Worm (Caenorhabditis elegans) whole organism, L1 larva: ENCODE results near the gene rpac-40.
A peak's percentile ranks its signal among the peaks of the same experiment; 100 is the strongest.

Source experiments
- aly-2 ChIP-seq: fragments of 150-350 bp; optimal IDR thresholded peaks from 2 replicates; lab custom pipeline; 2014; ENCODE audit warnings: missing biosample characterization, missing genetic modification characterization
- ama-1 ChIP-seq: fragments of 150-350 bp; optimal IDR thresholded peaks from 2 replicates; lab custom pipeline; 2014
- elt-2 ChIP-seq: sonication (generic microtip); optimal IDR thresholded peaks from 2 replicates; lab custom pipeline; 2016; ENCODE audit warnings: missing genetic modification characterization, mild to moderate bottlenecking, inconsistent platforms, missing compliant biosample characterization, missing genetic modification reagents
- mab-9 ChIP-seq: fragments of 200-800 bp; sonication (Bioruptor generic); IDR thresholded peaks from 2 replicates; pipeline ENCODE4 v1.3.6; 2022; ENCODE audit warnings: missing genetic modification reagents, missing genetic modification characterization, missing compliant biosample characterization
- nhr-20 ChIP-seq: sonication (generic microtip); optimal IDR thresholded peaks from 2 replicates; lab custom pipeline; 2016; ENCODE audit warnings: mild to moderate bottlenecking, missing genetic modification characterization, missing compliant biosample characterization
- nhr-237 ChIP-seq: fragments of 150-350 bp; optimal IDR thresholded peaks from 2 replicates; lab custom pipeline; 2014; ENCODE audit warnings: missing biosample characterization, missing genetic modification characterization
- nhr-76 ChIP-seq: sonication (generic microtip); optimal IDR thresholded peaks from 2 replicates; lab custom pipeline; 2017; ENCODE audit warnings: missing biosample characterization, missing genetic modification characterization
- pqm-1 ChIP-seq: sonication (generic microtip); optimal IDR thresholded peaks from 3 replicates; lab custom pipeline; 2017; ENCODE audit warnings: missing biosample characterization, missing genetic modification characterization
- tbx-2 ChIP-seq: sonication (generic microtip); optimal IDR thresholded peaks from 2 replicates; lab custom pipeline; 2016; ENCODE audit warnings: missing genetic modification characterization, missing compliant biosample characterization
- unc-62 ChIP-seq: fragments of 150-350 bp; optimal IDR thresholded peaks from 2 replicates; lab custom pipeline; 2014; ENCODE audit warnings: missing biosample characterization, missing genetic modification reagents, missing genetic modification characterization

ce11 chrV:4186453-4187143, 12.7 kb upstream of the rpac-40 start:
- TF ChIP-seq elt-2 (peak; percentile 70), unc-62 (no peak), nhr-237 (tag; lab: Kevin White, UChicago) (no peak), aly-2 (no peak), ama-1 (no peak), pqm-1 (tag; lab: Kevin White, UChicago) (no peak), nhr-20 (peak; percentile 64), tbx-2 (tag; lab: Kevin White, UChicago) (no peak), mab-9 (GFP tag; lab: Robert Waterston, UW) (no peak), nhr-76 (tag; lab: Kevin White, UChicago) (no peak)
